Fruit fly (Drosophila melanogaster): ENCODE data around the gene CG12811.

DNA sequence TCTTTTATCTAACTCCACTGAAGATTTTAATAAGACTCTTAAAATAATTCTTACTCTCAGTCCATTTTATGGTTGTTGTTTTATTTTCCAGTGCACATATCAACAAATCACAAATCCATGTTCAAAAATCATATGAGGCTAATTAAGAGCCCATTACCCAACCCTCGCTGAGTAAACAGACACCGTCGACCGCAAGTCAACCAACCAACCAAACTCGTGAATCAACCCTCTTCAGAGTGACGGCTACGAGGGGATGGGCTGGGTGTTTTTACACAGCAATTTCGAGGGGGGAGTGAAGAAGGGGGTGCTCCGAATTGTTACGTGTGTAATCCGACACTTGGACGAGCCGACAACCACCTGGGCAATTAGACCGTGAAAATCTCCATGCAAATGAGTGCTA is 20.2 kb upstream of the CG12811 start:
- TF ChIP-seq Mio (GFP tag; optimal IDR thresholded peaks at IDR 0.05) (no peak), usp (GFP tag; optimal IDR thresholded peaks at IDR 0.05) (no peak), HLH106 (tag; optimal IDR thresholded peaks at IDR 0.05) (no peak), Abd-B (GFP tag; optimal IDR thresholded peaks at IDR 0.05) (no peak), brk (GFP tag; optimal IDR thresholded peaks at IDR 0.05) (no peak), h (GFP tag; optimal IDR thresholded peaks at IDR 0.05) (no peak), sage (GFP tag; optimal IDR thresholded peaks at IDR 0.05) (no peak)
